Worm (Caenorhabditis elegans) whole organism, L1 larva: ENCODE results near the gene acdh-7.

Source experiments
- C16A3.4 ChIP-seq: fragments of 150-350 bp; optimal IDR thresholded peaks from 2 replicates; lab custom pipeline; 2014; ENCODE audit warnings: missing biosample characterization, missing genetic modification characterization
- alr-1 ChIP-seq: fragments of 200-800 bp; sonication (Bioruptor generic); optimal IDR thresholded peaks from 2 replicates; lab custom pipeline; 2018; ENCODE audit warnings: borderline replicate concordance, mild to moderate bottlenecking, missing genetic modification characterization, missing compliant biosample characterization
- ceh-63 ChIP-seq: fragments of 200-800 bp; sonication (Bioruptor generic); optimal IDR thresholded peaks from 2 replicates; lab custom pipeline; 2018; ENCODE audit warnings: mild to moderate bottlenecking, missing genetic modification characterization, missing compliant biosample characterization
- ces-1 ChIP-seq: fragments of 150-350 bp; optimal IDR thresholded peaks from 2 replicates; lab custom pipeline; 2014; ENCODE audit warnings: missing biosample characterization, missing genetic modification reagents, missing genetic modification characterization
- dsc-1 ChIP-seq: sonication (generic microtip); optimal IDR thresholded peaks from 2 replicates; lab custom pipeline; 2016; ENCODE audit warnings: mild to moderate bottlenecking, missing genetic modification characterization, missing compliant biosample characterization
- efl-1 ChIP-seq, 4 experiments: fragments of 150-350 bp; optimal IDR thresholded peaks in 3 of 4; peaks in 1 of 4; 1 replicate in 1 of 4; 2 replicates in 3 of 4; lab custom pipeline; 2014; ENCODE audit warnings: missing biosample characterization in 2 of 4, missing genetic modification characterization in 2 of 4, missing genetic modification reagents in 2 of 4
- efl-3 ChIP-seq: fragments of 200-800 bp; sonication (Bioruptor generic); optimal IDR thresholded peaks from 2 replicates; lab custom pipeline; 2018; ENCODE audit warnings: mild to moderate bottlenecking, missing genetic modification characterization, missing compliant biosample characterization
- egl-13 ChIP-seq: sonication (generic microtip); optimal IDR thresholded peaks from 2 replicates; lab custom pipeline; 2016; ENCODE audit warnings: missing genotype, missing genetic modification reagents, missing genetic modification characterization, missing compliant biosample characterization
- fkh-10 ChIP-seq: sonication (generic microtip); optimal IDR thresholded peaks from 2 replicates; lab custom pipeline; 2017; ENCODE audit warnings: missing biosample characterization, missing genetic modification reagents, missing genetic modification characterization
- fkh-4 ChIP-seq: sonication (generic microtip); optimal IDR thresholded peaks from 2 replicates; lab custom pipeline; 2016; ENCODE audit warnings: missing compliant biosample characterization, missing genetic modification characterization, borderline replicate concordance
- grh-1 ChIP-seq: fragments of 200-800 bp; sonication (Bioruptor generic); IDR thresholded peaks from 2 replicates; pipeline ENCODE4 v1.3.6; 2022; ENCODE audit warnings: missing genetic modification reagents, missing genetic modification characterization, missing compliant biosample characterization
- hlh-4 ChIP-seq: sonication (generic microtip); optimal IDR thresholded peaks from 2 replicates; lab custom pipeline; 2016; ENCODE audit warnings: mild to moderate bottlenecking, missing genetic modification characterization, missing compliant biosample characterization
- irx-1 ChIP-seq: sonication (generic microtip); optimal IDR thresholded peaks from 2 replicates; lab custom pipeline; 2016; ENCODE audit warnings: missing genetic modification characterization, missing compliant biosample characterization
- lin-13 ChIP-seq: fragments of 150-350 bp; optimal IDR thresholded peaks from 2 replicates; lab custom pipeline; 2014; ENCODE audit warnings: missing biosample characterization, missing genetic modification reagents, missing genetic modification characterization
- lin-14 ChIP-seq: fragments of 200-800 bp; sonication (Bioruptor generic); optimal IDR thresholded peaks from 2 replicates; lab custom pipeline; 2018; ENCODE audit warnings: mild to moderate bottlenecking, missing genetic modification characterization, moderate library complexity, missing compliant biosample characterization
- lin-39 ChIP-seq: fragments of 150-350 bp; optimal IDR thresholded peaks from 2 replicates; lab custom pipeline; 2014; ENCODE audit warnings: missing biosample characterization, missing genetic modification reagents, missing genetic modification characterization
- mdl-1 ChIP-seq, 2 experiments: fragments of 150-350 bp; optimal IDR thresholded peaks; 2 replicates each; lab custom pipeline; 2014 to 2017; ENCODE audit warnings: missing biosample characterization in 2 of 2, missing genetic modification characterization in 2 of 2, inconsistent platforms in 1 of 2
- nhr-11 ChIP-seq: fragments of 150-350 bp; optimal IDR thresholded peaks from 2 replicates; lab custom pipeline; 2014; ENCODE audit warnings: missing biosample characterization, missing genetic modification characterization
- nhr-12 ChIP-seq: sonication (generic microtip); optimal IDR thresholded peaks from 2 replicates; lab custom pipeline; 2017; ENCODE audit warnings: missing biosample characterization, missing genetic modification characterization
- nhr-28 ChIP-seq: fragments of 150-350 bp; optimal IDR thresholded peaks from 2 replicates; lab custom pipeline; 2014; ENCODE audit warnings: missing biosample characterization, missing genetic modification characterization
- nhr-85 ChIP-seq: sonication (generic microtip); peaks from one replicate; lab custom pipeline; 2016; ENCODE audit warnings: missing genetic modification characterization, inconsistent platforms, missing compliant biosample characterization
- pag-3 ChIP-seq: sonication (generic microtip); optimal IDR thresholded peaks from 2 replicates; lab custom pipeline; 2017; ENCODE audit warnings: missing genetic modification characterization, mild to moderate bottlenecking, missing compliant biosample characterization, antibody characterized with exemption, borderline replicate concordance; ENCODE audit not compliant: insufficient read depth
- pax-3 ChIP-seq: fragments of 200-800 bp; sonication (Bioruptor generic); optimal IDR thresholded peaks from 2 replicates; lab custom pipeline; 2018; ENCODE audit warnings: mild to moderate bottlenecking, missing genetic modification characterization, moderate library complexity, missing compliant biosample characterization
- pqm-1 ChIP-seq: sonication (generic microtip); optimal IDR thresholded peaks from 3 replicates; lab custom pipeline; 2017; ENCODE audit warnings: missing biosample characterization, missing genetic modification characterization
- skn-1 ChIP-seq: fragments of 150-350 bp; optimal IDR thresholded peaks from 2 replicates; lab custom pipeline; 2014; ENCODE audit warnings: missing biosample characterization, missing genetic modification characterization
- snpc-4 ChIP-seq: fragments of 150-350 bp; optimal IDR thresholded peaks from 2 replicates; lab custom pipeline; 2014; ENCODE audit warnings: missing biosample characterization, missing genetic modification characterization
- sptf-1 ChIP-seq: fragments of 150-350 bp; optimal IDR thresholded peaks from 2 replicates; lab custom pipeline; 2014; ENCODE audit warnings: missing biosample characterization, missing genetic modification characterization
- tlp-1 ChIP-seq: fragments of 150-350 bp; optimal IDR thresholded peaks from 2 replicates; lab custom pipeline; 2014; ENCODE audit warnings: missing biosample characterization, missing genetic modification characterization
- unc-30 ChIP-seq: sonication (generic microtip); optimal IDR thresholded peaks from 2 replicates; lab custom pipeline; 2017; ENCODE audit warnings: missing biosample characterization, missing genetic modification characterization
- unc-86 ChIP-seq: sonication (generic microtip); optimal IDR thresholded peaks from 2 replicates; lab custom pipeline; 2016; ENCODE audit warnings: missing genetic modification characterization, missing compliant biosample characterization
- vab-15 ChIP-seq: sonication (generic microtip); optimal IDR thresholded peaks from 2 replicates; lab custom pipeline; 2017; ENCODE audit warnings: missing genotype, mild to moderate bottlenecking, missing genetic modification characterization, missing compliant biosample characterization
- zag-1 ChIP-seq: fragments of 150-350 bp; optimal IDR thresholded peaks from 2 replicates; lab custom pipeline; 2014; ENCODE audit warnings: missing biosample characterization, missing genetic modification characterization
- zip-4 ChIP-seq: fragments of 200-800 bp; sonication (Bioruptor generic); optimal IDR thresholded peaks from 2 replicates; lab custom pipeline; 2018; ENCODE audit warnings: mild to moderate bottlenecking, missing genetic modification characterization, moderate library complexity, missing compliant biosample characterization
- ztf-11 ChIP-seq, 2 experiments: sonication (generic microtip); optimal IDR thresholded peaks; 2 replicates each; lab custom pipeline; 2016 to 2017; ENCODE audit warnings: missing genetic modification characterization in 2 of 2, missing biosample characterization in 1 of 2, missing compliant biosample characterization in 1 of 2

acdh-7 gene

ce11 chrX:17176677-17177076 lies 40.2 kb downstream of the acdh-7 start, which contains the start of gene B0302.4:
Gene B0302.4, minus strand, starts transcription at chrX:17176777.
- no peak for TF ChIP-seq alr-1 (tag; lab: Kevin White, UChicago)
- no peak for TF ChIP-seq fkh-4 (tag; lab: Kevin White, UChicago)
- no peak for TF ChIP-seq irx-1 (tag; lab: Kevin White, UChicago)
- TF ChIP-seq unc-30: no peak
- no peak for TF ChIP-seq zip-4 (GFP tag; lab: Kevin White, UChicago)
- TF ChIP-seq mdl-1 (tag; optimal IDR thresholded peaks at IDR 0.05; lab: Kevin White, UChicago): no peak
- no peak for TF ChIP-seq ces-1
- no peak for TF ChIP-seq lin-13 (GFP tag; lab: Kevin White, UChicago)
- no peak for TF ChIP-seq pax-3 (tag; lab: Kevin White, UChicago)
- no peak for TF ChIP-seq ztf-11 (tag; optimal IDR thresholded peaks at IDR 0.05; lab: Kevin White, UChicago)

ce11 chrX:17170401-17170800 lies 46.5 kb downstream of the acdh-7 start:
- TF ChIP-seq efl-1 (optimal IDR thresholded peaks at IDR 0.05; lab: Kevin White, UChicago) (no peak), efl-1 (GFP tag; optimal IDR thresholded peaks at IDR 0.05 in 1 of 2; lab: Kevin White, UChicago) (no peak), sptf-1 (tag; lab: Kevin White, UChicago) (no peak), C16A3.4 (tag; lab: Kevin White, UChicago) (no peak), grh-1 (no peak), ceh-63 (no peak), pqm-1 (tag; lab: Kevin White, UChicago) (no peak), snpc-4 (tag; lab: Kevin White, UChicago) (no peak), efl-3 (GFP tag; lab: Kevin White, UChicago) (no peak), lin-39 (tag; lab: Kevin White, UChicago) (no peak), skn-1 (tag; lab: Kevin White, UChicago) (no peak), hlh-4 (tag; lab: Kevin White, UChicago) (no peak), nhr-12 (tag; lab: Kevin White, UChicago) (no peak), mdl-1 (tag; optimal IDR thresholded peaks at IDR 0.05; lab: Kevin White, UChicago) (no peak), zag-1 (tag; lab: Kevin White, UChicago) (no peak), tlp-1 (tag; lab: Kevin White, UChicago) (no peak), dsc-1 (tag; lab: Kevin White, UChicago) (no peak), vab-15 (tag; lab: Kevin White, UChicago) (no peak), unc-86 (no peak), nhr-28 (tag; lab: Kevin White, UChicago) (no peak), fkh-4 (tag; lab: Kevin White, UChicago) (no peak)

- TF ChIP-seq snpc-4 (tag; lab: Kevin White, UChicago): no peak
- peak; percentile 1 for TF ChIP-seq lin-14 (GFP tag; lab: Kevin White, UChicago)
- peak; percentile 24 for TF ChIP-seq fkh-10
- TF ChIP-seq egl-13 (tag; lab: Kevin White, UChicago): no peak
- TF ChIP-seq ceh-63: no peak
- TF ChIP-seq pag-3 (tag; lab: Kevin White, UChicago): no peak
- no peak for TF ChIP-seq nhr-28 (tag; lab: Kevin White, UChicago)
- peak; percentile 25 for TF ChIP-seq nhr-85 (tag; lab: Kevin White, UChicago)
- no peak for TF ChIP-seq nhr-11 (tag; lab: Kevin White, UChicago)
- TF ChIP-seq mdl-1 (tag; optimal IDR thresholded peaks at IDR 0.05; lab: Kevin White, UChicago): no peak
Observed at ce11 chrX:17168086-17168485, 48.8 kb downstream of the acdh-7 start.
